Fruit fly (Drosophila melanogaster): ENCODE data around the gene CG44002.

The CG44002 gene

DNA sequence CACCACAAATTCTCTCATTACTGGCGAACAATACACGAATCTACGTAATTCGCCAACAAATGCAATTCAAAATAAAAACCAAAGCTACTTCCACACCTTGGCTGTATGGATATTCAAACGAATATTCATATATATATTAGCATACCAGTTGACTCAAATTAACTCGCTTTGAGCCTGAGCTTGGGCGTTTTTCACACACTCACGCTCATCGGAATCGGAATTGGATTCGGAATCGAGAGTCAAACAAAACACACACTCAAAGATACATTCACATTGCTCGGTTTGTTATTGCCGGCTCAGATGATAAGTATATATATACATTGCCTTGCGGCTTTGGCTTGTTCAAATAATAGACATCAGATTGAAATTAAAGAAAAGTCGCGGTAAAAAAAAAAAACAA is 48.7 kb downstream of the CG44002 start:
- TF ChIP-seq CG17801 (GFP tag; optimal IDR thresholded peaks at IDR 0.05; ENCODE audit: partially characterized antibody), result no peak

DNA sequence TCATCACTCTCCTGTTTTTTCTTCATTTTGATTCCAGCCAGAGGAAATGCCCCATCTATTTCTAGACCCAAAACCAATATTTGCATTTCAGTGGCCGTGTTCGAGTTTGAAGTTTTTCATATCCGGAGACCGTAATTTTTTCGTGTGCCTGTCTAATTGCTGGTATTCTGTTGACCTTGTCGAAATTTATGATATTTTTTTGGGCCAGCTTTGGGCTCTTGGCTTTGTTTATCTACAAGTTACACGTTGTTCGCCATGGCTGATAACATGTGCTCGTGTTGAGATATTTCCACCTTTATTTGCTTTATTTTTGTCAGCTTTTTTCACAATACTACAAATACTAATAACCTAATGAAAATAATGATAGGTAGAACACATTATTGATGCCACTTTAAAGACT is 49.1 kb downstream of the CG44002 start:
- no peak for TF ChIP-seq CG17801 (GFP tag; optimal IDR thresholded peaks at IDR 0.05; ENCODE audit: partially characterized antibody)

DNA sequence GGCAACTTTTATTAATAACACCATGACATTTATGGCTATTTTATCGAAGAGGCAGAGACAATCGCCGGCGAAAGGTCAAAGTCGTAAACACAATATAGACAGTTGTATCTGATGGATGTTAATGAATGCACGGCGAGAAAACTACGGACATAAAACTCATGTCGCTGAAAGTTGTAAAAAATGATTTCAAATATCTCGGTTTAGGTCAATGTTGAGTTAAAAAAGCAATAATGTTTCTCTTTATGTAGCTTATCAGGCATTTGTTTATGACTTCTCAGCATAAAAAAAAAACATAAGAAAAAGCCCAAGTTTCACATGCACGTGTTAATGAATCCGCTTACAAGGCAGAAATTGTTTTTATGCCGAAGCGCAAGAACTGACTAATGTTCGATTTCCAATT is 49.6 kb downstream of the CG44002 start:
- TF ChIP-seq CG17801 (GFP tag; optimal IDR thresholded peaks at IDR 0.05; ENCODE audit: partially characterized antibody), result no peak

DNA sequence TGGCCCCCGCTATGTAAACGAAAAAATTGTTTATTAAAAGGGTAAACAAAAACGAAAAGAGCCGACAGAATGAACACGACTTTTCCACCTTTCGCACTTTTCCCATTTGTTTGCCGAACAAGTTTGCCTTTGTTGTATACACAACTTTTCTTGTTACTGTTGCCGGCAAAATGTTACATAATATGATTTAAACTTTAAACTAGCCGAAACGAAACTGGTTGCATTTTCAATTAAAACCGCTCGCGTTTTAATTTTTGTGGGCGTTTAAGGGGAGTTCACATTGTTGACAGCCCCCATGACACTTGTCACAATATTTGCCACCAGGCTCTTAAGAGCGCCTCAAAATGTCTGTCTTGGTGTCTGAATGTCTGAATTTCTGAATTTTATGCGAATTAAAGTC is 50.1 kb downstream of the CG44002 start:
- no peak for TF ChIP-seq CG17801 (GFP tag; optimal IDR thresholded peaks at IDR 0.05; ENCODE audit: partially characterized antibody)
